Worm (Caenorhabditis elegans) whole organism, early embryonic: ENCODE results near the gene F25E2.2.
A peak's percentile ranks its signal among the peaks of the same experiment; 100 is the strongest.

ENCODE experiments used
- B0310.2 ChIP-seq: sonication (generic microtip); optimal IDR thresholded peaks from 2 replicates; lab custom pipeline; 2016; ENCODE audit warnings: mild to moderate bottlenecking, missing genetic modification characterization, missing compliant biosample characterization
- F13C5.2 ChIP-seq: sonication (generic microtip); optimal IDR thresholded peaks from 2 replicates; lab custom pipeline; 2017; ENCODE audit warnings: mild to moderate bottlenecking, missing genetic modification characterization, inconsistent platforms, missing compliant biosample characterization
- aly-1 ChIP-seq: sonication (generic microtip); optimal IDR thresholded peaks from 2 replicates; lab custom pipeline; 2016; ENCODE audit warnings: missing genetic modification characterization, missing compliant biosample characterization
- ama-1 ChIP-seq: fragments of 150-350 bp; optimal IDR thresholded peaks from 2 replicates; lab custom pipeline; 2014
- ceh-13 ChIP-seq: fragments of 200-800 bp; sonication (Bioruptor generic); optimal IDR thresholded peaks from 2 replicates; lab custom pipeline; 2018; ENCODE audit warnings: mild to moderate bottlenecking, missing genetic modification characterization, missing compliant biosample characterization
- ceh-36 ChIP-seq: sonication (generic microtip); optimal IDR thresholded peaks from 2 replicates; lab custom pipeline; 2016; ENCODE audit warnings: missing genetic modification characterization, inconsistent platforms, missing compliant biosample characterization
- ets-7 ChIP-seq: sonication (generic microtip); optimal IDR thresholded peaks from 2 replicates; lab custom pipeline; 2016; ENCODE audit warnings: missing genotype, missing genetic modification characterization, missing compliant biosample characterization
- flt-1 ChIP-seq: fragments of 200-800 bp; sonication (Bioruptor generic); IDR thresholded peaks from 2 replicates; pipeline ENCODE4 v1.3.6; 2022; ENCODE audit warnings: missing genetic modification characterization, missing compliant biosample characterization
- hmbx-1 ChIP-seq: sonication (generic microtip); optimal IDR thresholded peaks from 2 replicates; lab custom pipeline; 2016; ENCODE audit warnings: mild to moderate bottlenecking, missing genetic modification characterization, missing compliant biosample characterization
- hmg-4 ChIP-seq: fragments of 200-800 bp; sonication (Bioruptor generic); optimal IDR thresholded peaks from 2 replicates; lab custom pipeline; 2018; ENCODE audit warnings: mild to moderate bottlenecking, missing genetic modification characterization, missing compliant biosample characterization
- hnd-1 ChIP-seq: sonication (generic microtip); optimal IDR thresholded peaks from 2 replicates; lab custom pipeline; 2016; ENCODE audit warnings: missing genetic modification characterization, missing compliant biosample characterization
- pes-1 ChIP-seq: fragments of 200-800 bp; sonication (Bioruptor generic); IDR thresholded peaks from 2 replicates; pipeline ENCODE4 v1.3.6; 2022; ENCODE audit warnings: missing genetic modification reagents, missing genetic modification characterization, missing compliant biosample characterization
- scrt-1 ChIP-seq: fragments of 200-800 bp; sonication (Bioruptor generic); IDR thresholded peaks from 2 replicates; pipeline ENCODE4 v1.3.6; 2022; ENCODE audit warnings: missing genetic modification characterization, missing compliant biosample characterization
- sea-1 ChIP-seq: fragments of 200-800 bp; sonication (Bioruptor generic); conservative IDR thresholded peaks from 2 replicates; pipeline ENCODE4 v1.3.6; 2022; ENCODE audit warnings: missing genetic modification characterization, missing compliant biosample characterization
- tbx-11 ChIP-seq: fragments of 200-800 bp; sonication (Bioruptor generic); IDR thresholded peaks from 2 replicates; pipeline ENCODE4 v1.3.6; 2022; ENCODE audit warnings: missing genetic modification characterization, missing compliant biosample characterization
- tbx-37 ChIP-seq: fragments of 200-800 bp; sonication (Bioruptor generic); conservative IDR thresholded peaks from 2 replicates; pipeline ENCODE4 v1.3.6; 2022; ENCODE audit warnings: missing genetic modification reagents, missing genetic modification characterization, missing compliant biosample characterization
- tra-4 ChIP-seq: sonication (generic microtip); optimal IDR thresholded peaks from 2 replicates; lab custom pipeline; 2017; ENCODE audit warnings: missing genetic modification characterization, missing compliant biosample characterization

F25E2.2 gene

ce11 chrX:769550-769949, 41.0 kb downstream of the F25E2.2 start:
- TF ChIP-seq B0310.2 (tag; lab: Kevin White, UChicago) (no peak), ets-7 (no peak), ama-1 (lab: Kevin White, UChicago) (no peak), pes-1 (GFP tag; lab: Robert Waterston, UW) (no peak), aly-1 (tag; lab: Kevin White, UChicago) (no peak), tbx-37 (GFP tag; lab: Robert Waterston, UW) (no peak), hmbx-1 (tag; lab: Kevin White, UChicago) (no peak), scrt-1 (GFP tag; lab: Robert Waterston, UW) (no peak), hmg-4 (GFP tag; lab: Kevin White, UChicago) (no peak)

ce11 chrX:768061-768646, 42.4 kb downstream of the F25E2.2 start, which contains the start of the genes trap-2 and ile-2:
TSS of gene trap-2 (minus strand) at chrX:768069.
TSS of gene ile-2 (plus strand) at chrX:768596.
- TF ChIP-seq hmg-4 (GFP tag; lab: Kevin White, UChicago) (peak; percentile 78), ets-7 (peak; percentile 37), flt-1 (GFP tag; lab: Robert Waterston, UW) (peak; percentile 57; the same call in 1 of the 2 replicates), F13C5.2 (tag; lab: Kevin White, UChicago) (peak; percentile 89), scrt-1 (GFP tag; lab: Robert Waterston, UW) (no peak), sea-1 (peak; percentile 69; the same call in 1 of the 2 replicates)

ce11 chrX:763452-763851, 47.1 kb downstream of the F25E2.2 start, which contains the start of gene dyf-11:
TSS of gene dyf-11 (plus strand) at chrX:763752.
- TF ChIP-seq B0310.2 (tag; lab: Kevin White, UChicago) (no peak), ceh-13 (GFP tag; lab: Kevin White, UChicago) (no peak), ama-1 (lab: Kevin White, UChicago) (no peak), flt-1 (GFP tag; lab: Robert Waterston, UW) (no peak), F13C5.2 (tag; lab: Kevin White, UChicago) (no peak), hmg-4 (GFP tag; lab: Kevin White, UChicago) (no peak), hnd-1 (no peak), pes-1 (GFP tag; lab: Robert Waterston, UW) (no peak), tbx-11 (GFP tag; lab: Robert Waterston, UW) (no peak), ets-7 (no peak), sea-1 (no peak), ceh-36 (tag; lab: Kevin White, UChicago) (no peak), aly-1 (tag; lab: Kevin White, UChicago) (no peak), hmbx-1 (tag; lab: Kevin White, UChicago) (no peak), tbx-37 (GFP tag; lab: Robert Waterston, UW) (no peak), scrt-1 (GFP tag; lab: Robert Waterston, UW) (no peak), tra-4 (tag; lab: Kevin White, UChicago) (no peak)

ce11 chrX:760579-760978, 50.0 kb downstream of the F25E2.2 start:
- TF ChIP-seq sea-1 (no peak), hnd-1 (no peak), hmg-4 (GFP tag; lab: Kevin White, UChicago) (peak; percentile 65), F13C5.2 (tag; lab: Kevin White, UChicago) (peak; percentile 0)

- no peak for TF ChIP-seq scrt-1 (GFP tag; lab: Robert Waterston, UW)
- TF ChIP-seq flt-1 (GFP tag; lab: Robert Waterston, UW): no peak
- TF ChIP-seq hmbx-1 (tag; lab: Kevin White, UChicago): no peak
- TF ChIP-seq hmg-4 (GFP tag; lab: Kevin White, UChicago): no peak
- TF ChIP-seq pes-1 (GFP tag; lab: Robert Waterston, UW): no peak
- TF ChIP-seq tra-4 (tag; lab: Kevin White, UChicago): no peak
- TF ChIP-seq ets-7: no peak
- no peak for TF ChIP-seq ama-1 (lab: Kevin White, UChicago)
- TF ChIP-seq ceh-13 (GFP tag; lab: Kevin White, UChicago): no peak
- no peak for TF ChIP-seq hnd-1
- no peak for TF ChIP-seq ceh-36 (tag; lab: Kevin White, UChicago)
- no peak for TF ChIP-seq tbx-37 (GFP tag; lab: Robert Waterston, UW)
- TF ChIP-seq F13C5.2 (tag; lab: Kevin White, UChicago): no peak
- TF ChIP-seq sea-1: no peak
- TF ChIP-seq aly-1 (tag; lab: Kevin White, UChicago): no peak
- TF ChIP-seq tbx-11 (GFP tag; lab: Robert Waterston, UW): no peak
- TF ChIP-seq B0310.2 (tag; lab: Kevin White, UChicago): no peak
Measured at ce11 chrX:759634-760033, 51.0 kb downstream of the F25E2.2 start, which contains the start of gene aex-3. TSS of gene aex-3 (minus strand) at chrX:759734.
